Fruit fly (Drosophila melanogaster) whole organism, embryonic: ENCODE results near the gene Mo25.

Source experiments
- B-H2 ChIP-seq: fragments of 200-800 bp; sonication (Bioruptor generic); optimal IDR thresholded peaks from 2 replicates; lab custom pipeline; 2018; ENCODE audit warnings: missing biosample characterization, mild to moderate bottlenecking, missing genetic modification characterization
- CG10209 ChIP-seq: fragments of 200-800 bp; sonication (Bioruptor generic); optimal IDR thresholded peaks from 3 replicates; lab custom pipeline; 2017; ENCODE audit warnings: missing biosample characterization, mild to moderate bottlenecking, missing genetic modification characterization, missing genetic modification reagents
- CG10321 ChIP-seq: fragments of 200-800 bp; sonication (Bioruptor generic); IDR thresholded peaks from 2 replicates; pipeline ENCODE4 v1.3.6; 2022; ENCODE audit warnings: missing biosample characterization, missing genetic modification characterization
- CG10565 ChIP-seq: fragments of 200-800 bp; sonication (Bioruptor generic); optimal IDR thresholded peaks from 3 replicates; lab custom pipeline; 2016; ENCODE audit warnings: missing biosample characterization, mild to moderate bottlenecking, missing genetic modification characterization
- CG10654 ChIP-seq: fragments of 200-800 bp; sonication (Bioruptor generic); optimal IDR thresholded peaks from 2 replicates; lab custom pipeline; 2016; ENCODE audit warnings: missing biosample characterization, missing genetic modification characterization
- CG13624 ChIP-seq: fragments of 200-800 bp; sonication (Bioruptor generic); optimal IDR thresholded peaks from 2 replicates; lab custom pipeline; 2016; ENCODE audit warnings: missing biosample characterization, missing genetic modification characterization
- CG14014 ChIP-seq: fragments of 200-800 bp; sonication (Bioruptor generic); IDR thresholded peaks from 2 replicates; pipeline ENCODE4 v1.3.6; 2022; ENCODE audit warnings: missing biosample characterization, missing genetic modification characterization
- CG15269 ChIP-seq: fragments of 200-800 bp; sonication (Bioruptor generic); optimal IDR thresholded peaks from 2 replicates; lab custom pipeline; 2018; ENCODE audit warnings: missing biosample characterization, mild to moderate bottlenecking, missing genetic modification characterization, moderate library complexity
- CG15696 ChIP-seq: fragments of 200-800 bp; sonication (Bioruptor generic); optimal IDR thresholded peaks from 2 replicates; lab custom pipeline; 2019; ENCODE audit warnings: missing biosample characterization, mild to moderate bottlenecking, missing genetic modification characterization, moderate library complexity
- CG1602 ChIP-seq: fragments of 200-800 bp; sonication (Bioruptor generic); optimal IDR thresholded peaks from 3 replicates; lab custom pipeline; 2016; ENCODE audit warnings: missing biosample characterization, missing genetic modification characterization
- CG16813 ChIP-seq: fragments of 200-800 bp; sonication (Bioruptor generic); IDR thresholded peaks from 3 replicates; pipeline ENCODE4 v1.3.6; 2022; ENCODE audit warnings: missing biosample characterization, missing genetic modification characterization; ENCODE audit not compliant: partially characterized antibody
- CG18764 ChIP-seq: fragments of 200-800 bp; sonication (Bioruptor generic); optimal IDR thresholded peaks from 3 replicates; lab custom pipeline; 2016; ENCODE audit warnings: missing biosample characterization, missing genetic modification characterization
- CG2202 ChIP-seq: fragments of 200-800 bp; sonication (Bioruptor generic); optimal IDR thresholded peaks from 2 replicates; lab custom pipeline; 2018; ENCODE audit warnings: missing biosample characterization, mild to moderate bottlenecking, missing genetic modification characterization
- CG3163 ChIP-seq: fragments of 200-800 bp; sonication (Bioruptor generic); optimal IDR thresholded peaks from 3 replicates; lab custom pipeline; 2016; ENCODE audit warnings: missing biosample characterization, missing genetic modification characterization
- CG3281 ChIP-seq: fragments of 200-800 bp; sonication (Bioruptor generic); optimal IDR thresholded peaks from 3 replicates; lab custom pipeline; 2017; ENCODE audit warnings: missing biosample characterization, mild to moderate bottlenecking, missing genetic modification characterization
- CG5180 ChIP-seq: fragments of 200-800 bp; sonication (Bioruptor generic); optimal IDR thresholded peaks from 3 replicates; lab custom pipeline; 2017; ENCODE audit warnings: missing biosample characterization, missing genetic modification characterization, mild to moderate bottlenecking, moderate library complexity, missing genetic modification reagents
- CG6254 ChIP-seq: fragments of 200-800 bp; sonication (Bioruptor generic); optimal IDR thresholded peaks from 3 replicates; lab custom pipeline; 2017; ENCODE audit warnings: mild to moderate bottlenecking, missing biosample characterization, missing genetic modification reagents, missing genetic modification characterization
- CG7839 ChIP-seq: fragments of 200-800 bp; sonication (Bioruptor generic); optimal IDR thresholded peaks from 3 replicates; lab custom pipeline; 2018; ENCODE audit warnings: missing biosample characterization, mild to moderate bottlenecking, missing genetic modification characterization, moderate library complexity
- CG7928 ChIP-seq: fragments of 200-800 bp; sonication (Bioruptor generic); optimal IDR thresholded peaks from 2 replicates; lab custom pipeline; 2017; ENCODE audit warnings: missing biosample characterization, mild to moderate bottlenecking, missing genetic modification characterization
- CG8290 ChIP-seq, 3 experiments: fragments of 200-800 bp; sonication (Bioruptor generic); optimal IDR thresholded peaks; 2 replicates each; lab custom pipeline; 2016 to 2019; ENCODE audit warnings: missing biosample characterization in 3 of 3, missing genetic modification characterization in 3 of 3, mild to moderate bottlenecking in 2 of 3, moderate library complexity in 1 of 3
- CG8478 ChIP-seq: fragments of >200 bp; optimal IDR thresholded peaks from 2 replicates; lab custom pipeline; 2018
- CkIIα-i1 ChIP-seq: fragments of 200-800 bp; sonication (Bioruptor generic); IDR thresholded peaks from 2 replicates; pipeline ENCODE4 v1.3.6; 2022; ENCODE audit warnings: missing biosample characterization, missing genetic modification characterization
- CoRest ChIP-seq: fragments of 200-800 bp; sonication (Bioruptor generic); optimal IDR thresholded peaks from 3 replicates; lab custom pipeline; 2018; ENCODE audit warnings: missing biosample characterization, mild to moderate bottlenecking, missing genetic modification characterization, moderate library complexity
- D19B ChIP-seq: fragments of 200-800 bp; sonication (Bioruptor generic); optimal IDR thresholded peaks from 2 replicates; lab custom pipeline; 2017; ENCODE audit warnings: missing biosample characterization, mild to moderate bottlenecking, missing genetic modification characterization
- Dbx ChIP-seq: fragments of 200-800 bp; sonication (Bioruptor generic); IDR thresholded peaks from 3 replicates; pipeline ENCODE4 v1.3.6; 2022; ENCODE audit warnings: missing biosample characterization, missing genetic modification characterization
- Doc2 ChIP-seq: fragments of 200-800 bp; sonication (Bioruptor generic); IDR thresholded peaks from 2 replicates; pipeline ENCODE4 v1.3.6; 2022; ENCODE audit warnings: missing biosample characterization, missing genetic modification characterization
- Dp ChIP-seq: fragments of 200-800 bp; sonication (Bioruptor generic); optimal IDR thresholded peaks from 2 replicates; lab custom pipeline; 2018; ENCODE audit warnings: missing biosample characterization, mild to moderate bottlenecking, missing genetic modification characterization, moderate library complexity
- Fer3 ChIP-seq: fragments of 200-800 bp; sonication (Bioruptor generic); optimal IDR thresholded peaks from 2 replicates; lab custom pipeline; 2018; ENCODE audit warnings: missing biosample characterization, mild to moderate bottlenecking, missing genetic modification characterization, moderate library complexity
- Lim3 ChIP-seq: fragments of 200-800 bp; sonication (Bioruptor generic); IDR thresholded peaks from 2 replicates; pipeline ENCODE4 v1.3.6; 2022; ENCODE audit warnings: missing biosample characterization, missing genetic modification characterization
- Nf-YA ChIP-seq: fragments of 200-800 bp; sonication (Bioruptor generic); IDR thresholded peaks from 2 replicates; pipeline ENCODE4 v1.3.6; 2022; ENCODE audit warnings: missing biosample characterization, missing genetic modification characterization
- NfI ChIP-seq: fragments of 200-800 bp; sonication (Bioruptor generic); optimal IDR thresholded peaks from 3 replicates; lab custom pipeline; 2018; ENCODE audit warnings: missing biosample characterization, mild to moderate bottlenecking, missing genetic modification characterization, moderate library complexity
- Oaz ChIP-seq: fragments of 200-800 bp; sonication (Bioruptor generic); IDR thresholded peaks from 2 replicates; pipeline ENCODE4 v1.3.6; 2022; ENCODE audit warnings: missing biosample characterization, missing genetic modification characterization
- Side ChIP-seq: fragments of 200-800 bp; sonication (Bioruptor generic); optimal IDR thresholded peaks from 2 replicates; lab custom pipeline; 2016; ENCODE audit warnings: missing biosample characterization, missing genetic modification characterization
- Vsx1 ChIP-seq: fragments of 200-800 bp; sonication (Bioruptor generic); optimal IDR thresholded peaks from 2 replicates; lab custom pipeline; 2017; ENCODE audit warnings: missing biosample characterization, mild to moderate bottlenecking, missing genetic modification characterization, missing genetic modification reagents
- az2 ChIP-seq: fragments of 200-800 bp; sonication (Bioruptor generic); optimal IDR thresholded peaks from 3 replicates; lab custom pipeline; 2016; ENCODE audit warnings: missing biosample characterization, missing genetic modification characterization
- bab2 ChIP-seq: fragments of 200-800 bp; sonication (Bioruptor generic); optimal IDR thresholded peaks from 2 replicates; lab custom pipeline; 2016; ENCODE audit warnings: missing biosample characterization, missing genetic modification characterization
- cad ChIP-seq: fragments of >200 bp; optimal IDR thresholded peaks from 2 replicates; lab custom pipeline; 2017; ENCODE audit warnings: missing biosample characterization, missing genetic modification characterization
- fd102C ChIP-seq: fragments of 200-800 bp; sonication (Bioruptor generic); optimal IDR thresholded peaks from 2 replicates; lab custom pipeline; 2018; ENCODE audit warnings: missing biosample characterization, mild to moderate bottlenecking, missing genetic modification characterization, moderate library complexity
- fd64A ChIP-seq: fragments of 200-800 bp; sonication (Bioruptor generic); optimal IDR thresholded peaks from 3 replicates; lab custom pipeline; 2018; ENCODE audit warnings: missing biosample characterization, mild to moderate bottlenecking, missing genetic modification characterization
- fu2 ChIP-seq: fragments of 200-800 bp; sonication (Bioruptor generic); optimal IDR thresholded peaks from 2 replicates; lab custom pipeline; 2016; ENCODE audit warnings: missing biosample characterization, missing genetic modification characterization
- gsb ChIP-seq: fragments of 200-800 bp; sonication (Bioruptor generic); IDR thresholded peaks from 2 replicates; pipeline ENCODE4 v1.3.6; 2022; ENCODE audit warnings: missing biosample characterization, missing genetic modification characterization
- klu ChIP-seq: fragments of 200-800 bp; sonication (Bioruptor generic); IDR thresholded peaks from 2 replicates; pipeline ENCODE4 v1.3.6; 2022; ENCODE audit warnings: missing biosample characterization, missing genetic modification characterization
- nau ChIP-seq: fragments of 200-800 bp; sonication (Bioruptor generic); optimal IDR thresholded peaks from 3 replicates; lab custom pipeline; 2017; ENCODE audit warnings: missing biosample characterization, mild to moderate bottlenecking, missing genetic modification characterization, missing genetic modification reagents
- peb ChIP-seq: fragments of 200-800 bp; sonication (Bioruptor generic); IDR thresholded peaks from 2 replicates; pipeline ENCODE4 v1.3.6; 2022; ENCODE audit warnings: missing biosample characterization, missing genetic modification characterization
- sens ChIP-seq: fragments of 200-800 bp; sonication (Bioruptor generic); peaks from one replicate; lab custom pipeline; 2016; ENCODE audit warnings: missing biosample characterization, missing genetic modification characterization
- shn ChIP-seq: fragments of 200-800 bp; sonication (Bioruptor generic); optimal IDR thresholded peaks from 3 replicates; lab custom pipeline; 2016; ENCODE audit warnings: missing biosample characterization, missing genetic modification characterization
- stc ChIP-seq: fragments of 200-800 bp; sonication (Bioruptor generic); IDR thresholded peaks from 2 replicates; pipeline ENCODE4 v1.3.6; 2022; ENCODE audit warnings: missing biosample characterization, missing genetic modification characterization
- tap ChIP-seq: fragments of 200-800 bp; optimal IDR thresholded peaks from 3 replicates; lab custom pipeline; 2019; ENCODE audit warnings: missing biosample characterization, mild to moderate bottlenecking, missing genetic modification characterization, moderate library complexity
- toy ChIP-seq: fragments of 200-800 bp; sonication (Bioruptor generic); IDR thresholded peaks from 2 replicates; pipeline ENCODE4 v1.3.6; 2022; ENCODE audit warnings: missing biosample characterization, missing genetic modification characterization
- vfl ChIP-seq: fragments of 200-800 bp; sonication (Bioruptor generic); optimal IDR thresholded peaks from 2 replicates; lab custom pipeline; 2016; ENCODE audit warnings: missing biosample characterization, missing genetic modification characterization
- wdn ChIP-seq: fragments of 200-800 bp; sonication (Bioruptor generic); IDR thresholded peaks from 2 replicates; pipeline ENCODE4 v1.3.6; 2022; ENCODE audit warnings: missing biosample characterization, missing genetic modification characterization
- wor ChIP-seq: fragments of 200-800 bp; sonication (Bioruptor generic); IDR thresholded peaks from 2 replicates; pipeline ENCODE4 v1.3.6; 2022; ENCODE audit warnings: missing biosample characterization, missing genetic modification characterization

Gene Mo25

dm6 chr3L:16642088-16642507 is 26.8 kb upstream of the Mo25 start (continued):
- TF ChIP-seq klu (GFP tag; lab: Robert Waterston, UW) (no peak), CG10209 (GFP tag; lab: Kevin White, UChicago) (peak; percentile 55), CG10565 (GFP tag; lab: Kevin White, UChicago) (no peak), wor (GFP tag; lab: Robert Waterston, UW) (peak; percentile 46; the same call in 1 of the 2 replicates), tap (tag; lab: Kevin White, UChicago) (peak; percentile 49), CG7928 (no peak), cad (no peak), CG1602 (GFP tag; lab: Kevin White, UChicago) (peak; percentile 66), gsb (GFP tag; lab: Robert Waterston, UW) (no peak), vfl (GFP tag; lab: Kevin White, UChicago) (no peak), Dbx (no peak), CG14014 (no peak), Lim3 (GFP tag; lab: Robert Waterston, UW) (no peak), CkIIα-i1 (GFP tag; lab: Robert Waterston, UW) (no peak), CG3163 (GFP tag; lab: Kevin White, UChicago) (no peak), CG10654 (GFP tag; lab: Kevin White, UChicago) (peak; percentile 13), Nf-YA (GFP tag; lab: Robert Waterston, UW) (no peak), CG18764 (peak; percentile 46), B-H2 (GFP tag; lab: Kevin White, UChicago) (no peak), nau (peak; percentile 34), wdn (GFP tag; lab: Robert Waterston, UW) (no peak), CG13624 (GFP tag; lab: Kevin White, UChicago) (no peak), CG16813 (GFP tag; lab: Robert Waterston, UW) (no peak), az2 (GFP tag; lab: Kevin White, UChicago) (peak; percentile 64), peb (0 out of 2 replicates have a peak, but pooled peaks have one; percentile 39), Vsx1 (GFP tag; lab: Kevin White, UChicago) (no peak), sens (GFP tag; lab: Kevin White, UChicago) (peak; percentile 94), bab2 (GFP tag; lab: Kevin White, UChicago) (no peak), CG6254 (GFP tag; lab: Kevin White, UChicago) (peak; percentile 56), CG5180 (GFP tag; lab: Kevin White, UChicago) (peak; percentile 57), CoRest (tag; lab: Kevin White, UChicago) (peak; percentile 81), CG7839 (tag; lab: Kevin White, UChicago) (peak; percentile 67), stc (GFP tag; lab: Robert Waterston, UW) (no peak), fd102C (no peak), CG2202 (tag; lab: Kevin White, UChicago) (peak; percentile 34), Oaz (no peak), Fer3 (tag; lab: Kevin White, UChicago) (no peak), CG8478 (no peak), Doc2 (no peak), toy (no peak), CG15269 (tag; lab: Kevin White, UChicago) (peak; percentile 38), Dp (no peak), NfI (peak; percentile 15), D19B (GFP tag; lab: Kevin White, UChicago) (no peak), fd64A (peak; percentile 11), CG15696 (tag; lab: Kevin White, UChicago) (no peak), Side (GFP tag; lab: Kevin White, UChicago) (no peak), shn (GFP tag; lab: Kevin White, UChicago) (no peak), CG3281 (GFP tag; lab: Kevin White, UChicago) (no peak), fu2 (no peak), CG8290 (GFP tag; optimal IDR thresholded peaks at IDR 0.05; lab: Kevin White, UChicago) (peak; percentile 4), CG8290 (tag; optimal IDR thresholded peaks at IDR 0.05; lab: Kevin White, UChicago) (no peak), CG10321 (GFP tag; lab: Robert Waterston, UW) (no peak)
